Fruit fly (Drosophila melanogaster): Measurements from ENCODE around the gene CG1113.

CG1113 gene

DNA sequence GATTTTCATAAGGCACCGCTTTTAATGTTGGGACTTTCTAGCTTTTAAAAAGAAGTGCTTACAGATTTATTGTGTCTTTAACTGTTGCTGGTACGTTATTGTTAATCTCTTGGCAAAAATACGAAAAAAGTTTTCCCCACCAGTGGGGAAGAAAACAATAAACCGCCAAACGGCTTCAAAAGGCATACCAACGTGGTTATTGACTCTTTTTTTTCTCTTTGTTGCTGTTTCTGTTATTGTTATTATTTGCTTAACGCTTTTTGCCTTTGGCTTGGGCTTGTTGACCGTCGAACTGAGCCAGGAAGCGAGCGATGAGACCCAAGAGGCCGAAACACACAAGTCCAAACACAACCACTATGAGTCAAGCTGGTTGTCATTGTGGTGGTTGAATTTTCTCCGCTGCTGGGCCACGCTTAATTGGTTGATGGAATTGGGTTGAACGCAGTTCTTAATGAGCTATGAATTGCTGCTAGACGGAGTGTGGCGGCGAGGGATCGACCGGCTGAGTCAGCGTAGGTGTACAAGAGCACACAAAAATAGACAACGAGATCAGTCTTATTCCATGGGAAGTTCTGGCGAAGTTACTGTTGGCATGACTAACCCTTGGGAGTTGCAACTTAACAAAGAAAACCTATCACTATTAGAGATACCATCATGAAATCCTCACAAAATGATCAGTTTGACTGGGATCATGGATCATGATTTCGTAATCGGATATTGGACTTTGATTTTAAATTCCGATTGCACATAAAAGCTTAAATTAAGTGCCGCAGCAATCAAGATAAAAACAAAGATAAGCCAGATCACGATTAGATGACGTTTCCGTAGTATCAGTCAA lies 45.5 kb upstream of the CG1113 start (continued):
- peak; percentile 82 for TF ChIP-seq sd (tag; optimal IDR thresholded peaks at IDR 0.05)
- no peak for TF ChIP-seq Lpt (GFP tag; optimal IDR thresholded peaks at IDR 0.05)
- TF ChIP-seq zen (tag; optimal IDR thresholded peaks at IDR 0.05), result peak; percentile 36
- TF ChIP-seq grn (GFP tag; optimal IDR thresholded peaks at IDR 0.05), result peak; percentile 98
- peak; percentile 1 for TF ChIP-seq CG18599 (GFP tag; optimal IDR thresholded peaks at IDR 0.05)
- TF ChIP-seq CG12769 (tag; optimal IDR thresholded peaks at IDR 0.05), result peak; percentile 18
- peak; percentile 38 for TF ChIP-seq ATbp (GFP tag; optimal IDR thresholded peaks at IDR 0.05)
- TF ChIP-seq chinmo (GFP tag; IDR thresholded peaks at IDR 0.05; ENCODE audit: partially characterized antibody), result 0 out of 4 replicates have a peak, but pooled peaks have one; percentile 59
- TF ChIP-seq CG8290 (GFP tag; optimal IDR thresholded peaks at IDR 0.05), result peak; percentile 8
- TF ChIP-seq CG8290 (tag; optimal IDR thresholded peaks at IDR 0.05), result peak in 1 of 2 experiments; percentile 43
- TF ChIP-seq CG7745 (tag; optimal IDR thresholded peaks at IDR 0.05), result no peak
- no peak for TF ChIP-seq CG9609 (GFP tag; optimal IDR thresholded peaks at IDR 0.05)

DNA sequence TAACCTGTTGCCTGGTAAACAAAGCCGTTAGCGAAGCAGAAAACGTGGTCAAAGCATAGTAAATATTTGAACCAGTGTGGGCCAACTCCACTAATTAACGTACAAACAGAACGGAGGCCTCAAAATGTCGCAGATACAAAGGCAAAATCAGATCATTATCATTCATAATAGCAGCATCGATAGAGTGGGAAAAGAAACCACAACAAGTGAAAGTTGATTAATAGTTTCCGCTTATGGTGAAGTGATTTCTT lies 44.9 kb upstream of the CG1113 start:
- peak; percentile 29 for TF ChIP-seq Asciz (GFP tag; optimal IDR thresholded peaks at IDR 0.05)
- no peak for TF ChIP-seq ac (GFP tag; optimal IDR thresholded peaks at IDR 0.05)
- peak; percentile 0 for TF ChIP-seq CG13296 (GFP tag; optimal IDR thresholded peaks at IDR 0.05)
- TF ChIP-seq Fer3 (tag; optimal IDR thresholded peaks at IDR 0.05), result no peak
- no peak for TF ChIP-seq CHES-1-like (GFP tag; optimal IDR thresholded peaks at IDR 0.05)
- no peak for TF ChIP-seq Rfx (GFP tag; IDR thresholded peaks at IDR 0.05)
- peak; percentile 13 for TF ChIP-seq CG12071 (GFP tag; optimal IDR thresholded peaks at IDR 0.05)
- peak; percentile 5 for TF ChIP-seq BtbVII (GFP tag; optimal IDR thresholded peaks at IDR 0.05)
- peak; percentile 20 for TF ChIP-seq lab (GFP tag; optimal IDR thresholded peaks at IDR 0.05)
- TF ChIP-seq Jarid2 (GFP tag; optimal IDR thresholded peaks at IDR 0.05), result no peak
- peak; percentile 31; the same call in 1 of the 2 replicates for TF ChIP-seq seq (GFP tag; IDR thresholded peaks at IDR 0.05)
- peak; percentile 69 for TF ChIP-seq Blimp-1 (GFP tag; optimal IDR thresholded peaks at IDR 0.05)
- no peak for TF ChIP-seq CG17912 (GFP tag; optimal IDR thresholded peaks at IDR 0.05)
- no peak for TF ChIP-seq CrebB (tag; optimal IDR thresholded peaks at IDR 0.05)
- peak; percentile 35; the same call in 1 of the 2 replicates for TF ChIP-seq CG5953 (GFP tag; IDR thresholded peaks at IDR 0.05)
- TF ChIP-seq Hmr (GFP tag; optimal IDR thresholded peaks at IDR 0.05), result no peak
- TF ChIP-seq disco-r (GFP tag; optimal IDR thresholded peaks at IDR 0.05), result no peak
- TF ChIP-seq Med (GFP tag), result peak; percentile 27
- TF ChIP-seq scrt (GFP tag; optimal IDR thresholded peaks at IDR 0.05), result peak; percentile 1
- no peak for TF ChIP-seq sima (GFP tag; optimal IDR thresholded peaks at IDR 0.05)
- peak; percentile 14 for TF ChIP-seq PHDP (tag; optimal IDR thresholded peaks at IDR 0.05)
- no peak for TF ChIP-seq vnd (GFP tag; IDR thresholded peaks at IDR 0.05; ENCODE audit: partially characterized antibody)
- TF ChIP-seq abd-A (tag; optimal IDR thresholded peaks at IDR 0.05), result peak; percentile 7
- no peak for TF ChIP-seq CG3726 (GFP tag; IDR thresholded peaks at IDR 0.05)
- TF ChIP-seq CG7987 (GFP tag; optimal IDR thresholded peaks at IDR 0.05), result peak; percentile 27
- TF ChIP-seq sd (tag; optimal IDR thresholded peaks at IDR 0.05), result peak; percentile 22
- TF ChIP-seq CG2678 (tag; optimal IDR thresholded peaks at IDR 0.05), result peak; percentile 7
- TF ChIP-seq Awh (GFP tag; IDR thresholded peaks at IDR 0.05), result peak; percentile 90
- TF ChIP-seq cato (GFP tag; optimal IDR thresholded peaks at IDR 0.05; ENCODE audit: borderline replicate concordance), result no peak
- peak; percentile 5 for TF ChIP-seq caup (GFP tag; optimal IDR thresholded peaks at IDR 0.05; ENCODE audit: severe bottlenecking)
- TF ChIP-seq zen2 (GFP tag; IDR thresholded peaks at IDR 0.05; ENCODE audit: partially characterized antibody), result no peak
- no peak for TF ChIP-seq CG8290 (GFP tag; optimal IDR thresholded peaks at IDR 0.05)
- peak in 1 of 2 experiments; percentile 32 for TF ChIP-seq CG8290 (tag; optimal IDR thresholded peaks at IDR 0.05)
- no peak for TF ChIP-seq tup (GFP tag; optimal IDR thresholded peaks at IDR 0.05)
- peak in 1 of 2 experiments; percentile 49 for TF ChIP-seq eve (GFP tag; optimal IDR thresholded peaks at IDR 0.05)
- TF ChIP-seq CG4707 (GFP tag; optimal IDR thresholded peaks at IDR 0.05), result peak; percentile 36
- TF ChIP-seq amos (GFP tag; IDR thresholded peaks at IDR 0.05; ENCODE audit: partially characterized antibody), result no peak

Data from whole organism, embryonic.